Fruit fly (Drosophila melanogaster) whole organism, embryonic: ENCODE data around the gene Rlb1.
A peak's percentile ranks its signal among the peaks of the same experiment; 100 is the strongest.

Experiments
- ATbp ChIP-seq: fragments of 200-800 bp; sonication (Bioruptor generic); optimal IDR thresholded peaks from 2 replicates; lab custom pipeline; 2017; ENCODE audit warnings: missing biosample characterization, mild to moderate bottlenecking, missing genetic modification characterization, missing genetic modification reagents
- Ada2b ChIP-seq: fragments of 200-800 bp; sonication (Bioruptor generic); IDR thresholded peaks from 2 replicates; pipeline ENCODE4 v1.3.6; 2022; ENCODE audit warnings: missing biosample characterization, missing genetic modification characterization
- Bgb ChIP-seq: fragments of 200-800 bp; sonication (Bioruptor generic); IDR thresholded peaks from 2 replicates; pipeline ENCODE4 v1.3.6; 2022; ENCODE audit warnings: missing biosample characterization, missing genetic modification characterization; ENCODE audit not compliant: partially characterized antibody
- Bteb2 ChIP-seq: fragments of 200-800 bp; sonication (Bioruptor generic); optimal IDR thresholded peaks from 2 replicates; lab custom pipeline; 2016; ENCODE audit warnings: missing biosample characterization, missing genetic modification characterization
- CG10147 ChIP-seq: fragments of 200-800 bp; sonication (Bioruptor generic); optimal IDR thresholded peaks from 2 replicates; lab custom pipeline; 2019; ENCODE audit warnings: missing biosample characterization, mild to moderate bottlenecking, missing genetic modification characterization, moderate library complexity
- CG1024 ChIP-seq: fragments of 200-800 bp; sonication (Bioruptor generic); IDR thresholded peaks from 2 replicates; pipeline ENCODE4 v1.3.6; 2022; ENCODE audit warnings: missing biosample characterization, missing genetic modification characterization
- CG11456 ChIP-seq: fragments of 200-800 bp; sonication (Bioruptor generic); IDR thresholded peaks from 3 replicates; pipeline ENCODE4 v1.3.6; 2022; ENCODE audit warnings: missing biosample characterization, missing genetic modification characterization
- CG12155 ChIP-seq: fragments of 200-800 bp; sonication (Bioruptor generic); optimal IDR thresholded peaks from 3 replicates; lab custom pipeline; 2016; ENCODE audit warnings: missing biosample characterization, missing genetic modification characterization
- CG14965 ChIP-seq: fragments of 200-800 bp; sonication (Bioruptor generic); optimal IDR thresholded peaks from 2 replicates; lab custom pipeline; 2016; ENCODE audit warnings: missing biosample characterization, missing genetic modification characterization, borderline replicate concordance
- CG15601 ChIP-seq: fragments of 200-800 bp; sonication (Bioruptor generic); optimal IDR thresholded peaks from 3 replicates; lab custom pipeline; 2019; ENCODE audit warnings: missing biosample characterization, mild to moderate bottlenecking, missing genetic modification characterization, moderate library complexity
- CG16815 ChIP-seq: fragments of 200-800 bp; sonication (Bioruptor generic); optimal IDR thresholded peaks from 3 replicates; lab custom pipeline; 2017; ENCODE audit warnings: missing biosample characterization, mild to moderate bottlenecking, missing genetic modification characterization
- CG18476 ChIP-seq: fragments of 200-800 bp; sonication (Bioruptor generic); optimal IDR thresholded peaks from 2 replicates; lab custom pipeline; 2016; ENCODE audit warnings: missing biosample characterization, mild to moderate bottlenecking, missing genetic modification characterization
- CG2116 ChIP-seq: fragments of 200-800 bp; sonication (Bioruptor generic); optimal IDR thresholded peaks from 3 replicates; lab custom pipeline; 2018; ENCODE audit warnings: missing biosample characterization, mild to moderate bottlenecking, missing genetic modification characterization
- CG7357 ChIP-seq: fragments of 200-800 bp; sonication (Bioruptor generic); IDR thresholded peaks from 3 replicates; pipeline ENCODE4 v1.3.6; 2022; ENCODE audit warnings: missing biosample characterization, missing genetic modification characterization
- CG7839 ChIP-seq: fragments of 200-800 bp; sonication (Bioruptor generic); optimal IDR thresholded peaks from 3 replicates; lab custom pipeline; 2018; ENCODE audit warnings: missing biosample characterization, mild to moderate bottlenecking, missing genetic modification characterization, moderate library complexity
- CG8924 ChIP-seq: fragments of 200-800 bp; optimal IDR thresholded peaks from 3 replicates; lab custom pipeline; 2019; ENCODE audit warnings: missing biosample characterization, mild to moderate bottlenecking, missing genetic modification characterization, moderate library complexity
- CG9797 ChIP-seq: fragments of 200-800 bp; sonication (Bioruptor generic); optimal IDR thresholded peaks from 3 replicates; lab custom pipeline; 2018; ENCODE audit warnings: missing biosample characterization, mild to moderate bottlenecking, missing genetic modification characterization
- CG9817 ChIP-seq: fragments of 200-800 bp; sonication (Bioruptor generic); optimal IDR thresholded peaks from 2 replicates; lab custom pipeline; 2018; ENCODE audit warnings: missing biosample characterization, mild to moderate bottlenecking, missing genetic modification characterization, moderate library complexity
- CTCF ChIP-seq: fragments of 200-800 bp; sonication (Bioruptor generic); optimal IDR thresholded peaks from 2 replicates; lab custom pipeline; 2017; ENCODE audit warnings: missing biosample characterization, mild to moderate bottlenecking, missing genetic modification characterization, moderate library complexity
- Camta ChIP-seq: fragments of 200-800 bp; sonication (Bioruptor generic); optimal IDR thresholded peaks from 2 replicates; lab custom pipeline; 2016; ENCODE audit warnings: missing biosample characterization, missing genetic modification characterization
- Elba2 ChIP-seq: fragments of 200-800 bp; sonication (Bioruptor generic); optimal IDR thresholded peaks from 3 replicates; lab custom pipeline; 2016; ENCODE audit warnings: missing biosample characterization, missing genetic modification characterization
- H15 ChIP-seq: fragments of 200-800 bp; sonication (Bioruptor generic); IDR thresholded peaks from 3 replicates; pipeline ENCODE4 v1.3.6; 2022; ENCODE audit warnings: missing biosample characterization, missing genetic modification characterization
- Hey ChIP-seq: fragments of 200-800 bp; sonication (Bioruptor generic); optimal IDR thresholded peaks from 3 replicates; lab custom pipeline; 2018; ENCODE audit warnings: missing biosample characterization, mild to moderate bottlenecking, missing genetic modification characterization
- MESR4 ChIP-seq: fragments of 200-800 bp; sonication (Bioruptor generic); optimal IDR thresholded peaks from 2 replicates; lab custom pipeline; 2018; ENCODE audit warnings: missing biosample characterization, mild to moderate bottlenecking, missing genetic modification characterization, moderate library complexity
- MTF-1 ChIP-seq: fragments of 200-800 bp; sonication (Bioruptor generic); optimal IDR thresholded peaks from 2 replicates; lab custom pipeline; 2018; ENCODE audit warnings: missing biosample characterization, mild to moderate bottlenecking, missing genetic modification characterization, borderline replicate concordance
- Mes4 ChIP-seq: fragments of 200-800 bp; sonication (Bioruptor generic); optimal IDR thresholded peaks from 2 replicates; lab custom pipeline; 2016; ENCODE audit warnings: missing biosample characterization, missing genetic modification characterization
- NC2β ChIP-seq: fragments of 200-800 bp; sonication (Bioruptor generic); optimal IDR thresholded peaks from 2 replicates; lab custom pipeline; 2016; ENCODE audit warnings: missing biosample characterization, missing genetic modification characterization
- Nf-YB ChIP-seq: fragments of 200-800 bp; sonication (Bioruptor generic); optimal IDR thresholded peaks from 3 replicates; lab custom pipeline; 2019; ENCODE audit warnings: missing biosample characterization, mild to moderate bottlenecking, missing genetic modification characterization, moderate library complexity
- Pdp1 ChIP-seq, 2 experiments: fragments of 200-800 bp; sonication (Bioruptor generic); optimal IDR thresholded peaks; 3 replicates each; lab custom pipeline; 2016; ENCODE audit warnings: missing biosample characterization in 2 of 2, missing genetic modification characterization in 2 of 2, mild to moderate bottlenecking in 1 of 2, moderate library complexity in 1 of 2
- Sry-β ChIP-seq: fragments of 200-800 bp; sonication (Bioruptor generic); optimal IDR thresholded peaks from 2 replicates; lab custom pipeline; 2018; ENCODE audit warnings: missing biosample characterization, mild to moderate bottlenecking, missing genetic modification characterization, moderate library complexity
- Trl ChIP-seq, 3 experiments: fragments of >200 bp in 2 of 3; fragments of 200-800 bp in 1 of 3; sonication (Bioruptor generic) in 1 of 3; optimal IDR thresholded peaks; 2 replicates in 1 of 3; 3 replicates in 2 of 3; lab custom pipeline; 2016 to 2017; ENCODE audit warnings: missing biosample characterization in 1 of 3, missing genetic modification characterization in 1 of 3
- chinmo ChIP-seq: fragments of 200-800 bp; sonication (Bioruptor generic); IDR thresholded peaks from 4 replicates; pipeline ENCODE4 v1.3.6; 2022; ENCODE audit warnings: missing biosample characterization, missing genetic modification characterization; ENCODE audit not compliant: partially characterized antibody
- cwo ChIP-seq: fragments of 200-800 bp; sonication (Bioruptor generic); optimal IDR thresholded peaks from 3 replicates; lab custom pipeline; 2017; ENCODE audit warnings: missing biosample characterization, missing genetic modification characterization, mild to moderate bottlenecking, moderate library complexity, missing genetic modification reagents
- dimm ChIP-seq: fragments of 200-800 bp; sonication (Bioruptor generic); IDR thresholded peaks from 2 replicates; pipeline ENCODE4 v1.3.6; 2022; ENCODE audit warnings: missing biosample characterization, missing genetic modification characterization
- ftz-f1 ChIP-seq: fragments of 200-800 bp; sonication (Bioruptor generic); optimal IDR thresholded peaks from 2 replicates; lab custom pipeline; 2016; ENCODE audit warnings: missing biosample characterization, missing genetic modification characterization
- inv ChIP-seq: fragments of 200-800 bp; sonication (Bioruptor generic); IDR thresholded peaks from 2 replicates; pipeline ENCODE4 v1.3.6; 2022; ENCODE audit warnings: missing biosample characterization, missing genetic modification characterization; ENCODE audit not compliant: partially characterized antibody
- lab ChIP-seq: fragments of 200-800 bp; sonication (Bioruptor generic); optimal IDR thresholded peaks from 3 replicates; lab custom pipeline; 2017; ENCODE audit warnings: missing biosample characterization, missing genetic modification characterization, mild to moderate bottlenecking, moderate library complexity, missing genetic modification reagents
- otp ChIP-seq: fragments of 200-800 bp; sonication (Bioruptor generic); IDR thresholded peaks from 3 replicates; pipeline ENCODE4, ENCODE4 v1.3.6; 2022; ENCODE audit warnings: missing biosample characterization, missing genetic modification characterization
- rib ChIP-seq: fragments of 200-800 bp; sonication (Bioruptor generic); IDR thresholded peaks from 2 replicates; pipeline ENCODE4 v1.3.6; 2022; ENCODE audit warnings: missing biosample characterization, missing genetic modification characterization
- row ChIP-seq: fragments of 200-800 bp; sonication (Bioruptor generic); IDR thresholded peaks from 3 replicates; pipeline ENCODE4 v1.3.6; 2022; ENCODE audit warnings: missing biosample characterization, missing genetic modification characterization
- scrt ChIP-seq: fragments of 200-800 bp; sonication (Bioruptor generic); optimal IDR thresholded peaks from 2 replicates; lab custom pipeline; 2018; ENCODE audit warnings: missing biosample characterization, mild to moderate bottlenecking, missing genetic modification characterization, moderate library complexity
- sna ChIP-seq: fragments of 200-800 bp; sonication (Bioruptor generic); IDR thresholded peaks from 2 replicates; pipeline ENCODE4 v1.3.6; 2022; ENCODE audit warnings: missing biosample characterization, missing genetic modification characterization; ENCODE audit not compliant: partially characterized antibody
- sob ChIP-seq: fragments of 200-800 bp; sonication (Bioruptor generic); IDR thresholded peaks from 2 replicates; pipeline ENCODE4 v1.3.6; 2022; ENCODE audit warnings: missing biosample characterization, missing genetic modification characterization
- sqz ChIP-seq: fragments of 200-800 bp; sonication (Bioruptor generic); optimal IDR thresholded peaks from 3 replicates; lab custom pipeline; 2018; ENCODE audit warnings: missing biosample characterization, mild to moderate bottlenecking, missing genetic modification characterization
- stc ChIP-seq: fragments of 200-800 bp; sonication (Bioruptor generic); IDR thresholded peaks from 2 replicates; pipeline ENCODE4 v1.3.6; 2022; ENCODE audit warnings: missing biosample characterization, missing genetic modification characterization
- trem ChIP-seq: fragments of 200-800 bp; optimal IDR thresholded peaks from 3 replicates; lab custom pipeline; 2019; ENCODE audit warnings: missing biosample characterization, mild to moderate bottlenecking, missing genetic modification characterization, moderate library complexity
- tx ChIP-seq: fragments of 200-800 bp; sonication (Bioruptor generic); optimal IDR thresholded peaks from 2 replicates; lab custom pipeline; 2016; ENCODE audit warnings: missing biosample characterization, missing genetic modification characterization
- unc-4 ChIP-seq: fragments of 200-800 bp; sonication (Bioruptor generic); IDR thresholded peaks from 2 replicates; pipeline ENCODE4 v1.3.6; 2022; ENCODE audit warnings: missing biosample characterization, missing genetic modification characterization; ENCODE audit not compliant: partially characterized antibody
- zen ChIP-seq: fragments of 200-800 bp; sonication (Bioruptor generic); optimal IDR thresholded peaks from 3 replicates; lab custom pipeline; 2018; ENCODE audit warnings: missing biosample characterization, mild to moderate bottlenecking, missing genetic modification characterization, moderate library complexity
- zfh1 ChIP-seq: fragments of 200-800 bp; sonication (Bioruptor generic); IDR thresholded peaks from 3 replicates; pipeline ENCODE4 v1.3.6; 2022; ENCODE audit warnings: missing biosample characterization, missing genetic modification characterization

Rlb1 gene

dm6 chr3R:9534125-9534496 lies 21.0 kb downstream of the Rlb1 start (continued):
- TF ChIP-seq cwo (GFP tag; lab: Kevin White, UChicago) (peak; percentile 68), Pdp1 (GFP tag; optimal IDR thresholded peaks at IDR 0.05; lab: Kevin White, UChicago) (peak; percentile 87 to 91), Bgb (no peak), dimm (GFP tag; lab: Robert Waterston, UW) (peak; percentile 82), sna (GFP tag; lab: Robert Waterston, UW) (no peak), Sry-β (GFP tag; lab: Kevin White, UChicago) (peak; percentile 59), tx (peak; percentile 91), CTCF (peak; percentile 65), Hey (tag; lab: Kevin White, UChicago) (no peak), Nf-YB (GFP tag; lab: Kevin White, UChicago) (peak; percentile 78), trem (tag; lab: Kevin White, UChicago) (peak; percentile 93), scrt (GFP tag; lab: Kevin White, UChicago) (peak; percentile 81), CG10147 (GFP tag; lab: Kevin White, UChicago) (peak; percentile 83), lab (GFP tag; lab: Kevin White, UChicago) (peak; percentile 93), MTF-1 (GFP tag; lab: Kevin White, UChicago) (peak; percentile 87), CG12155 (GFP tag; lab: Kevin White, UChicago) (peak; percentile 89), Ada2b (GFP tag; lab: Robert Waterston, UW) (peak; percentile 92), CG9817 (tag; lab: Kevin White, UChicago) (peak; percentile 91), stc (peak; percentile 93), sqz (peak; percentile 86), zen (tag; lab: Kevin White, UChicago) (peak; percentile 82), ftz-f1 (GFP tag; lab: Kevin White, UChicago) (no peak), CG8924 (tag; lab: Kevin White, UChicago) (peak; percentile 96), CG18476 (GFP tag; lab: Kevin White, UChicago) (peak; percentile 90), sob (GFP tag; lab: Robert Waterston, UW) (peak; percentile 93), H15 (GFP tag; lab: Robert Waterston, UW) (peak; percentile 90), CG2116 (GFP tag; lab: Kevin White, UChicago) (peak; percentile 60), Camta (GFP tag; lab: Kevin White, UChicago) (peak; percentile 93), otp (GFP tag; lab: Robert Waterston, UW) (peak; percentile 89), NC2β (peak; percentile 90), zfh1 (GFP tag; lab: Robert Waterston, UW) (peak; percentile 91), ATbp (GFP tag; lab: Kevin White, UChicago) (peak; percentile 96), CG1024 (peak; percentile 92), Mes4 (GFP tag; lab: Kevin White, UChicago) (peak; percentile 91), inv (GFP tag; lab: Robert Waterston, UW) (no peak), MESR4 (GFP tag; lab: Kevin White, UChicago) (peak; percentile 16), CG9797 (GFP tag; lab: Kevin White, UChicago) (no peak), CG7357 (GFP tag; lab: Robert Waterston, UW) (peak; percentile 82), unc-4 (GFP tag; lab: Robert Waterston, UW) (no peak), CG7839 (tag; lab: Kevin White, UChicago) (peak; percentile 95), Bteb2 (GFP tag; lab: Kevin White, UChicago) (peak; percentile 89), Elba2 (GFP tag; lab: Kevin White, UChicago) (no peak), CG15601 (tag; lab: Kevin White, UChicago) (peak; percentile 93), Trl (optimal IDR thresholded peaks at IDR 0.05; lab: Kevin White, UChicago) (no peak), Trl (GFP tag; optimal IDR thresholded peaks at IDR 0.05; lab: Kevin White, UChicago) (peak; percentile 88), rib (peak; percentile 53; the same call in 1 of the 2 replicates), chinmo (no peak), CG14965 (GFP tag; lab: Kevin White, UChicago) (peak; percentile 82), CG16815 (peak; percentile 74), CG11456 (GFP tag; lab: Robert Waterston, UW) (peak; percentile 88; the same call in 2 of the 3 replicates), row (GFP tag; lab: Robert Waterston, UW) (peak; percentile 88)
